Fruit fly (Drosophila melanogaster): ENCODE results near the gene CG43610.

DNA sequence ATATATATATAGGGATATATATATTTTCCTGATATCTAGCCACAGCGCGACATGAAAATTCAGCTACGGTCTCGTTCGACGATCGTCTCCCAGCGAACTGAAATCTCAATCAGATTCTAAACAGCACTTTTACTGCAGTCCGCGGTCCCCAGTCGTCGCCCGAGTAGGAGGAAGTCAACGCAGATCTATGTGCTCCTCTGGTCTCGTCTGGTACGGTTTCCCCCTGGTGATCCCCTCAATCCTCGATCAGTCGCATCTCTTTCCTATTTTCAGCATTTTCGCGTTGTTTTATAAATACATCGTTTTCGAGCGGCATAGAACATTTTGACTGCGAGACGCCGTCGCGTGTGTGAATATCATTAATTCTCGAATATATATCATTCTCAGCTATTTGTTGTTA is 26.3 kb upstream of the CG43610 start, which contains the start of gene LUBEL:
- TF ChIP-seq ovo (GFP tag; optimal IDR thresholded peaks at IDR 0.05): no peak
- no peak for TF ChIP-seq Hr96 (GFP tag; optimal IDR thresholded peaks at IDR 0.05)
- no peak for TF ChIP-seq CG14711 (tag; optimal IDR thresholded peaks at IDR 0.05)
- TF ChIP-seq CG5204 (GFP tag; optimal IDR thresholded peaks at IDR 0.05): no peak
- TF ChIP-seq CG7101 (tag; optimal IDR thresholded peaks at IDR 0.05): no peak
- no peak for TF ChIP-seq kay (GFP tag; ENCODE audit: borderline replicate concordance)
- TF ChIP-seq toe (GFP tag; optimal IDR thresholded peaks at IDR 0.05): no peak
- no peak for TF ChIP-seq Clk (GFP tag; optimal IDR thresholded peaks at IDR 0.05)
- TF ChIP-seq CG1620 (GFP tag; optimal IDR thresholded peaks at IDR 0.05): no peak
- TF ChIP-seq Mnt (GFP tag; optimal IDR thresholded peaks at IDR 0.05): no peak
- no peak for TF ChIP-seq CG11617 (GFP tag; optimal IDR thresholded peaks at IDR 0.05)
- no peak for TF ChIP-seq Crg-1 (GFP tag; optimal IDR thresholded peaks at IDR 0.05)

All from whole organism, adult.